Fruit fly (Drosophila melanogaster): ENCODE results near the gene eIF2D.

DNA sequence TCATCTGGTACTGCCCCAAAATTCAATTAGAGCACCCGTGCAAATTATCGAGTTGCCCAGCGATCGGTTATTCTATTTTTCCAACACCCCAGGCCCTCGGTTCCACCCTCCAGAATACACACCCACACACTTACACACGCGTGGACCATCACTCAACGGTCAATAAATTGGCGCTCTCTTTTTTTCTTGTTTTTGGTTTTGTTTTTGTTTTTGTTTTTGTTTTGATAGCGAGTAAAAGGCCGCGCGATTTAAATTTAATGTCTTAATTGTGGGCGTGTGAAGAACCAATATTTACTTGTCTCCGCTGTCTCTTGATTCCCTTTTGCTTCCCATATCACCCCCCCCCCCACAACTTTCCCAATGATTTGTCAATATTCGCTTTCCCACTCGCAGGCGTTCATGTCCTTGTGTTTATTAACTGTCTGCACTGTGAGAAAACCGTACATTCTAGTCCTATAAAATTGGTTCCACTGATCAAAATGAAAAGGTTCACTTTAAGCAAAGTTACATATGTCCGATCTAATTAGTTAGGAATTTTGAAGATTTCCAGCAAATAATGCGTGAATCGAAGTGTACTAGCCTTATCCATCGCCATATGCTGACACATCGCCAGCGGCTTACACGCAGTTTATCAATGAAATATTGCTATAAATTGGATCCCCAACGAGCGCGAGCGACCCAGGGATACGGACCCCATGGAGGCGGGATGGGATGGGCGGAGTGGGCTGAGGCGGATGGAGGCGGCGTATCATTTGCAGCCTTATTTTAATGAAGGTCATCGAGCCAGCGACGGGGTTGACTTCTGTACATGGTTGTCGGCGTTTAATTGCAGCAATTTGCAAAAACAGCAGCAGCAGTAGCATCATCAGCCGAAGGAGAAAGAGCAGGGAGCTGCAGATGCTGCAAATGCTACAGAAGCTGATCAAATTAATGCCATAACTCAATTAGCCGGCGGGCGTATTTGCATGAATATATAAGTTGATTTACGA, 11.5 kb downstream of the eIF2D start:
- TF ChIP-seq CG2120 (GFP tag; optimal IDR thresholded peaks at IDR 0.05) (no peak), lov (optimal IDR thresholded peaks at IDR 0.05) (no peak), lov (GFP tag; IDR thresholded peaks at IDR 0.05) (no peak), CG4730 (GFP tag; IDR thresholded peaks at IDR 0.05) (no peak), zfh2 (GFP tag; optimal IDR thresholded peaks at IDR 0.05) (no peak), CG7372 (GFP tag; IDR thresholded peaks at IDR 0.05) (no peak), Dll (GFP tag; IDR thresholded peaks at IDR 0.05; ENCODE audit: partially characterized antibody) (no peak), Gsc (GFP tag; IDR thresholded peaks at IDR 0.05) (no peak), CG12769 (tag; optimal IDR thresholded peaks at IDR 0.05) (no peak), Sox102F (GFP tag; optimal IDR thresholded peaks at IDR 0.05) (no peak), CG18476 (GFP tag; optimal IDR thresholded peaks at IDR 0.05) (no peak), CG11456 (GFP tag; IDR thresholded peaks at IDR 0.05) (no peak), CG16815 (GFP tag; optimal IDR thresholded peaks at IDR 0.05) (no peak)

All from whole organism, embryonic.